Worm (Caenorhabditis elegans) whole organism, young adult: ENCODE measurements around the gene C49C8.6.

Experiments used
- F39B2.1 ChIP-seq: fragments of 200-800 bp; sonication (Bioruptor generic); IDR thresholded peaks from 2 replicates; pipeline ENCODE4 v1.3.6; 2022; ENCODE audit warnings: missing genetic modification reagents, missing genetic modification characterization, missing compliant biosample characterization
- Y95B8A.8 ChIP-seq: fragments of 200-800 bp; sonication (Bioruptor generic); IDR thresholded peaks from 2 replicates; pipeline ENCODE4 v1.3.6; 2022; ENCODE audit warnings: missing genetic modification reagents, missing genetic modification characterization, missing compliant biosample characterization
- ama-1 ChIP-seq, 3 experiments: fragments of 150-350 bp in 1 of 3; sonication (generic microtip) in 2 of 3; optimal IDR thresholded peaks; 2 replicates each; lab custom pipeline; 2014 to 2018; ENCODE audit warnings: missing biosample characterization in 2 of 3, missing genetic modification characterization in 2 of 3, missing genetic modification reagents in 2 of 3
- egl-44 ChIP-seq: fragments of 200-800 bp; sonication (Bioruptor generic); IDR thresholded peaks from 2 replicates; pipeline ENCODE4 v1.3.6; 2022; ENCODE audit warnings: missing genetic modification reagents, missing genetic modification characterization, missing compliant biosample characterization
- him-1 ChIP-seq: sonication (generic microtip); optimal IDR thresholded peaks from 2 replicates; lab custom pipeline; 2016; ENCODE audit warnings: missing genotype, missing genetic modification reagents, missing genetic modification characterization, missing compliant biosample characterization
- mel-28 ChIP-seq: sonication (generic microtip); optimal IDR thresholded peaks from 2 replicates; lab custom pipeline; 2016; ENCODE audit warnings: borderline replicate concordance, mild to moderate bottlenecking, missing genetic modification characterization, missing compliant biosample characterization
- nhr-27 ChIP-seq: fragments of 200-800 bp; sonication (Bioruptor generic); optimal IDR thresholded peaks from 2 replicates; lab custom pipeline; 2018; ENCODE audit warnings: mild to moderate bottlenecking, missing genetic modification characterization, moderate library complexity, missing compliant biosample characterization
- pha-4 ChIP-seq: fragments of 150-350 bp; sonication (generic microtip); optimal IDR thresholded peaks from 2 replicates; lab custom pipeline; 2014; ENCODE audit warnings: missing biosample characterization, missing genetic modification reagents, missing genetic modification characterization
- snpc-4 ChIP-seq, 5 experiments: fragments of 150-350 bp in 1 of 5; sonication (generic microtip) in 4 of 5; optimal IDR thresholded peaks; 2 replicates each; lab custom pipeline; 2014 to 2018; ENCODE audit warnings: missing genetic modification characterization in 5 of 5, missing biosample characterization in 3 of 5, antibody characterized with exemption in 2 of 5, mild to moderate bottlenecking in 2 of 5, missing compliant biosample characterization in 2 of 5, missing genotype in 2 of 5, moderate library complexity in 2 of 5, missing genetic modification reagents in 1 of 5
- tlf-1 ChIP-seq: fragments of 200-800 bp; sonication (Bioruptor generic); optimal IDR thresholded peaks from 2 replicates; lab custom pipeline; 2018; ENCODE audit warnings: mild to moderate bottlenecking, missing genetic modification characterization, missing compliant biosample characterization
- unc-130 ChIP-seq: sonication (generic microtip); optimal IDR thresholded peaks from 2 replicates; lab custom pipeline; 2016; ENCODE audit warnings: missing genetic modification reagents, missing genetic modification characterization, missing compliant biosample characterization

- TF ChIP-seq egl-44 (GFP tag; lab: Robert Waterston, UW): no peak
- no peak for TF ChIP-seq pha-4 (tag; lab: Kevin White, UChicago)
- TF ChIP-seq unc-130: no peak
- TF ChIP-seq snpc-4 (GFP tag; optimal IDR thresholded peaks at IDR 0.05; lab: Kevin White, UChicago): no peak
- TF ChIP-seq snpc-4 (tag; optimal IDR thresholded peaks at IDR 0.05; lab: Kevin White, UChicago): no peak
- no peak for TF ChIP-seq mel-28
- no peak for TF ChIP-seq him-1
- no peak for TF ChIP-seq nhr-27 (tag; lab: Kevin White, UChicago)
- TF ChIP-seq ama-1 (optimal IDR thresholded peaks at IDR 0.05; lab: Kevin White, UChicago): no peak
- no peak for TF ChIP-seq ama-1 (GFP tag; optimal IDR thresholded peaks at IDR 0.05; lab: Kevin White, UChicago)
- TF ChIP-seq F39B2.1: no peak
- no peak for TF ChIP-seq Y95B8A.8 (GFP tag; lab: Robert Waterston, UW)
- TF ChIP-seq tlf-1 (GFP tag; lab: Kevin White, UChicago): no peak
Observed at ce11 chrIV:8618698-8619097, 39.3 kb downstream of the C49C8.6 start, which contains the start of gene F42A9.8.
